Worm (Caenorhabditis elegans) whole organism, L1 larva: ENCODE results near the gene F56H9.8.
A peak's percentile ranks its signal among the peaks of the same experiment; 100 is the strongest.

Source experiments
- C16A3.4 ChIP-seq: fragments of 150-350 bp; optimal IDR thresholded peaks from 2 replicates; lab custom pipeline; 2014; ENCODE audit warnings: missing biosample characterization, missing genetic modification characterization
- C34B4.2 ChIP-seq: sonication (generic microtip); optimal IDR thresholded peaks from 2 replicates; lab custom pipeline; 2017; ENCODE audit warnings: mild to moderate bottlenecking, missing genetic modification characterization, missing compliant biosample characterization
- F16B12.6 ChIP-seq: fragments of 150-350 bp; optimal IDR thresholded peaks from 2 replicates; lab custom pipeline; 2014; ENCODE audit warnings: missing biosample characterization, missing genetic modification characterization
- Y116A8C.19 ChIP-seq: sonication (generic microtip); optimal IDR thresholded peaks from 2 replicates; lab custom pipeline; 2016; ENCODE audit warnings: missing compliant biosample characterization, missing genetic modification characterization, borderline replicate concordance
- blmp-1 ChIP-seq: fragments of 150-350 bp; optimal IDR thresholded peaks from 2 replicates; lab custom pipeline; 2014; ENCODE audit warnings: missing biosample characterization, missing genetic modification characterization
- ceh-63 ChIP-seq: fragments of 200-800 bp; sonication (Bioruptor generic); optimal IDR thresholded peaks from 2 replicates; lab custom pipeline; 2018; ENCODE audit warnings: mild to moderate bottlenecking, missing genetic modification characterization, missing compliant biosample characterization
- ceh-8 ChIP-seq: fragments of 200-800 bp; sonication (Bioruptor generic); optimal IDR thresholded peaks from 2 replicates; lab custom pipeline; 2018; ENCODE audit warnings: mild to moderate bottlenecking, missing genetic modification characterization, moderate library complexity, missing compliant biosample characterization
- ceh-82 ChIP-seq, 3 experiments: fragments of 150-350 bp in 1 of 3; sonication (generic microtip) in 2 of 3; optimal IDR thresholded peaks; 2 replicates each; lab custom pipeline; 2014 to 2017; ENCODE audit warnings: missing biosample characterization in 3 of 3, missing genetic modification characterization in 3 of 3
- ceh-88 ChIP-seq: fragments of 200-800 bp; sonication (Bioruptor generic); IDR thresholded peaks from 2 replicates; pipeline ENCODE4 v1.3.6; 2022; ENCODE audit warnings: missing genetic modification characterization, missing compliant biosample characterization
- ceh-90 ChIP-seq: sonication (generic microtip); optimal IDR thresholded peaks from 2 replicates; lab custom pipeline; 2016; ENCODE audit warnings: missing genetic modification characterization, missing compliant biosample characterization
- ces-1 ChIP-seq: fragments of 150-350 bp; optimal IDR thresholded peaks from 2 replicates; lab custom pipeline; 2014; ENCODE audit warnings: missing biosample characterization, missing genetic modification reagents, missing genetic modification characterization
- dpl-1 ChIP-seq, 3 experiments: fragments of 150-350 bp in 2 of 3; sonication (generic microtip) in 1 of 3; optimal IDR thresholded peaks; 2 replicates each; lab custom pipeline; 2014 to 2017; ENCODE audit warnings: missing biosample characterization in 3 of 3, missing genetic modification characterization in 3 of 3, missing genetic modification reagents in 3 of 3
- efl-3 ChIP-seq: fragments of 200-800 bp; sonication (Bioruptor generic); optimal IDR thresholded peaks from 2 replicates; lab custom pipeline; 2018; ENCODE audit warnings: mild to moderate bottlenecking, missing genetic modification characterization, missing compliant biosample characterization
- egl-13 ChIP-seq: sonication (generic microtip); optimal IDR thresholded peaks from 2 replicates; lab custom pipeline; 2016; ENCODE audit warnings: missing genotype, missing genetic modification reagents, missing genetic modification characterization, missing compliant biosample characterization
- egl-27 ChIP-seq, 2 experiments: fragments of 150-350 bp in 1 of 2; sonication (generic microtip); optimal IDR thresholded peaks; 3 replicates each; lab custom pipeline; 2017 to 2018; ENCODE audit warnings: missing biosample characterization in 2 of 2, missing genetic modification characterization in 2 of 2, missing genetic modification reagents in 2 of 2
- elt-2 ChIP-seq: sonication (generic microtip); optimal IDR thresholded peaks from 2 replicates; lab custom pipeline; 2016; ENCODE audit warnings: missing genetic modification characterization, mild to moderate bottlenecking, inconsistent platforms, missing compliant biosample characterization, missing genetic modification reagents
- elt-3 ChIP-seq, 6 experiments: fragments of 150-350 bp in 1 of 6; sonication (generic microtip); optimal IDR thresholded peaks; 2 replicates each; lab custom pipeline; 2017 to 2018; ENCODE audit warnings: missing biosample characterization in 6 of 6, missing genetic modification characterization in 6 of 6, inconsistent platforms in 1 of 6
- ets-5 ChIP-seq: fragments of 200-800 bp; sonication (Bioruptor generic); IDR thresholded peaks from 2 replicates; pipeline ENCODE4 v1.3.6; 2022; ENCODE audit warnings: missing genetic modification characterization, missing compliant biosample characterization
- fkh-4 ChIP-seq: sonication (generic microtip); optimal IDR thresholded peaks from 2 replicates; lab custom pipeline; 2016; ENCODE audit warnings: missing compliant biosample characterization, missing genetic modification characterization, borderline replicate concordance
- fkh-8 ChIP-seq: sonication (generic microtip); optimal IDR thresholded peaks from 2 replicates; lab custom pipeline; 2016; ENCODE audit warnings: mild to moderate bottlenecking, missing genetic modification characterization, missing compliant biosample characterization
- fos-1 ChIP-seq: fragments of 150-350 bp; optimal IDR thresholded peaks from 2 replicates; lab custom pipeline; 2014; ENCODE audit warnings: missing biosample characterization, missing genetic modification characterization
- grh-1 ChIP-seq: fragments of 200-800 bp; sonication (Bioruptor generic); IDR thresholded peaks from 2 replicates; pipeline ENCODE4 v1.3.6; 2022; ENCODE audit warnings: missing genetic modification reagents, missing genetic modification characterization, missing compliant biosample characterization
- hlh-4 ChIP-seq: sonication (generic microtip); optimal IDR thresholded peaks from 2 replicates; lab custom pipeline; 2016; ENCODE audit warnings: mild to moderate bottlenecking, missing genetic modification characterization, missing compliant biosample characterization
- irx-1 ChIP-seq: sonication (generic microtip); optimal IDR thresholded peaks from 2 replicates; lab custom pipeline; 2016; ENCODE audit warnings: missing genetic modification characterization, missing compliant biosample characterization
- isw-1 ChIP-seq: fragments of 200-800 bp; sonication (Bioruptor generic); IDR thresholded peaks from 2 replicates; pipeline ENCODE4 v1.3.6; 2022; ENCODE audit warnings: missing genetic modification characterization, missing compliant biosample characterization
- jun-1 ChIP-seq: fragments of 150-350 bp; optimal IDR thresholded peaks from 2 replicates; lab custom pipeline; 2014; ENCODE audit warnings: missing biosample characterization, missing genetic modification reagents, missing genetic modification characterization
- lin-13 ChIP-seq: fragments of 150-350 bp; optimal IDR thresholded peaks from 2 replicates; lab custom pipeline; 2014; ENCODE audit warnings: missing biosample characterization, missing genetic modification reagents, missing genetic modification characterization
- lin-14 ChIP-seq: fragments of 200-800 bp; sonication (Bioruptor generic); optimal IDR thresholded peaks from 2 replicates; lab custom pipeline; 2018; ENCODE audit warnings: mild to moderate bottlenecking, missing genetic modification characterization, moderate library complexity, missing compliant biosample characterization
- lin-15B ChIP-seq: fragments of 150-350 bp; sonication (generic microtip); optimal IDR thresholded peaks from 3 replicates; lab custom pipeline; 2014; ENCODE audit warnings: missing biosample characterization, missing genetic modification characterization
- lin-35 ChIP-seq, 2 experiments: fragments of 150-350 bp; optimal IDR thresholded peaks; 2 replicates each; lab custom pipeline; 2014; ENCODE audit warnings: missing biosample characterization in 2 of 2, missing genetic modification characterization in 2 of 2, missing genetic modification reagents in 2 of 2
- lin-39 ChIP-seq: fragments of 150-350 bp; optimal IDR thresholded peaks from 2 replicates; lab custom pipeline; 2014; ENCODE audit warnings: missing biosample characterization, missing genetic modification reagents, missing genetic modification characterization
- lsy-2 ChIP-seq, 2 experiments: fragments of 150-350 bp; optimal IDR thresholded peaks; 2 replicates each; lab custom pipeline; 2014; ENCODE audit warnings: missing biosample characterization in 2 of 2, missing genetic modification characterization in 2 of 2
- mep-1 ChIP-seq: fragments of 150-350 bp; optimal IDR thresholded peaks from 2 replicates; lab custom pipeline; 2014; ENCODE audit warnings: missing biosample characterization, missing genetic modification characterization
- nhr-11 ChIP-seq: fragments of 150-350 bp; optimal IDR thresholded peaks from 2 replicates; lab custom pipeline; 2014; ENCODE audit warnings: missing biosample characterization, missing genetic modification characterization
- nhr-12 ChIP-seq: sonication (generic microtip); optimal IDR thresholded peaks from 2 replicates; lab custom pipeline; 2017; ENCODE audit warnings: missing biosample characterization, missing genetic modification characterization
- nhr-19 ChIP-seq: fragments of 200-800 bp; sonication (Bioruptor generic); conservative IDR thresholded peaks from 2 replicates; pipeline ENCODE4 v1.3.6; 2022; ENCODE audit warnings: missing genetic modification characterization, missing compliant biosample characterization
- nhr-237 ChIP-seq: fragments of 150-350 bp; optimal IDR thresholded peaks from 2 replicates; lab custom pipeline; 2014; ENCODE audit warnings: missing biosample characterization, missing genetic modification characterization
- nhr-47 ChIP-seq: sonication (generic microtip); optimal IDR thresholded peaks from 2 replicates; lab custom pipeline; 2016; ENCODE audit warnings: mild to moderate bottlenecking, missing genetic modification characterization, moderate library complexity, missing compliant biosample characterization
- nhr-71 ChIP-seq: sonication (generic microtip); optimal IDR thresholded peaks from 2 replicates; lab custom pipeline; 2016; ENCODE audit warnings: mild to moderate bottlenecking, missing genetic modification characterization, moderate library complexity, missing compliant biosample characterization
- nhr-76 ChIP-seq: sonication (generic microtip); optimal IDR thresholded peaks from 2 replicates; lab custom pipeline; 2017; ENCODE audit warnings: missing biosample characterization, missing genetic modification characterization
- nhr-84 ChIP-seq: sonication (generic microtip); optimal IDR thresholded peaks from 2 replicates; lab custom pipeline; 2017; ENCODE audit warnings: missing biosample characterization, missing genetic modification characterization
- pag-3 ChIP-seq: sonication (generic microtip); optimal IDR thresholded peaks from 2 replicates; lab custom pipeline; 2017; ENCODE audit warnings: missing genetic modification characterization, mild to moderate bottlenecking, missing compliant biosample characterization, antibody characterized with exemption, borderline replicate concordance; ENCODE audit not compliant: insufficient read depth
- pax-3 ChIP-seq: fragments of 200-800 bp; sonication (Bioruptor generic); optimal IDR thresholded peaks from 2 replicates; lab custom pipeline; 2018; ENCODE audit warnings: mild to moderate bottlenecking, missing genetic modification characterization, moderate library complexity, missing compliant biosample characterization
- snpc-4 ChIP-seq: fragments of 150-350 bp; optimal IDR thresholded peaks from 2 replicates; lab custom pipeline; 2014; ENCODE audit warnings: missing biosample characterization, missing genetic modification characterization
- snu-23 ChIP-seq: sonication (generic microtip); optimal IDR thresholded peaks from 2 replicates; lab custom pipeline; 2016; ENCODE audit warnings: missing genetic modification characterization, missing compliant biosample characterization
- sptf-1 ChIP-seq: fragments of 150-350 bp; optimal IDR thresholded peaks from 2 replicates; lab custom pipeline; 2014; ENCODE audit warnings: missing biosample characterization, missing genetic modification characterization
- tbx-2 ChIP-seq: sonication (generic microtip); optimal IDR thresholded peaks from 2 replicates; lab custom pipeline; 2016; ENCODE audit warnings: missing genetic modification characterization, missing compliant biosample characterization
- tlp-1 ChIP-seq: fragments of 150-350 bp; optimal IDR thresholded peaks from 2 replicates; lab custom pipeline; 2014; ENCODE audit warnings: missing biosample characterization, missing genetic modification characterization
- unc-62 ChIP-seq: fragments of 150-350 bp; optimal IDR thresholded peaks from 2 replicates; lab custom pipeline; 2014; ENCODE audit warnings: missing biosample characterization, missing genetic modification reagents, missing genetic modification characterization
- unc-98 ChIP-seq: fragments of 200-800 bp; sonication (Bioruptor generic); IDR thresholded peaks from 2 replicates; pipeline ENCODE4 v1.3.6; 2022; ENCODE audit warnings: missing genetic modification characterization, missing compliant biosample characterization
- vab-15 ChIP-seq: sonication (generic microtip); optimal IDR thresholded peaks from 2 replicates; lab custom pipeline; 2017; ENCODE audit warnings: missing genotype, mild to moderate bottlenecking, missing genetic modification characterization, missing compliant biosample characterization
- zag-1 ChIP-seq: fragments of 150-350 bp; optimal IDR thresholded peaks from 2 replicates; lab custom pipeline; 2014; ENCODE audit warnings: missing biosample characterization, missing genetic modification characterization
- zip-4 ChIP-seq: fragments of 200-800 bp; sonication (Bioruptor generic); optimal IDR thresholded peaks from 2 replicates; lab custom pipeline; 2018; ENCODE audit warnings: mild to moderate bottlenecking, missing genetic modification characterization, moderate library complexity, missing compliant biosample characterization

The F56H9.8 gene

DNA sequence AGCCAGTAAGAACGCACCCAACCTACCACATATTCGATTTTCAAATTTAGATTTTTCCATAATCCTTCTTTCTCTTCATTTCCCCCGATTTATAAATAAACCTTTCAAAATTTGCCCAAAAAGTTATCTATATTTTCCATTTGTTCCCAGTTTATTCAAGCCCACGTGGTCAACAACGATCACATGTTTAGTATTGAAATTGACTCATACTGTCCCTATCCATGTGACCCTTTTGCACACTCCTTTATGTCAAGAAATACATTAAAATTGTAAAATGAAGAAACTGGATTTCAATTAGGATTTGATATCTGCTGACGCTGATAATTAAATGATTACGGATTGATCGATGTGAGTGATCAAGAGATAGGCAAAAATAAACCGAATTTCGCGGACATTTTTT, 9.4 kb upstream of the F56H9.8 start (continued):
- TF ChIP-seq snpc-4 (tag; lab: Kevin White, UChicago) (no peak), fos-1 (no peak), nhr-12 (tag; lab: Kevin White, UChicago) (no peak), irx-1 (peak; percentile 57), tlp-1 (no peak), elt-3 (tag; optimal IDR thresholded peaks at IDR 0.05; lab: Kevin White, UChicago) (peak in 2 of 6 experiments; percentile 93 to 99), nhr-19 (GFP tag; lab: Robert Waterston, UW) (peak; percentile 79), pag-3 (no peak), dpl-1 (GFP tag; optimal IDR thresholded peaks at IDR 0.05; lab: Kevin White, UChicago) (peak; percentile 31 to 51 (median 49)), efl-3 (GFP tag; lab: Kevin White, UChicago) (no peak), blmp-1 (tag; lab: Kevin White, UChicago) (peak; percentile 70), unc-62 (GFP tag; lab: Kevin White, UChicago) (no peak), fkh-8 (no peak), nhr-76 (tag; lab: Kevin White, UChicago) (no peak), nhr-71 (tag; lab: Kevin White, UChicago) (peak; percentile 91), ceh-8 (GFP tag; lab: Kevin White, UChicago) (no peak), egl-27 (tag; optimal IDR thresholded peaks at IDR 0.05; lab: Kevin White, UChicago) (no peak), C34B4.2 (no peak), sptf-1 (tag; lab: Kevin White, UChicago) (no peak), Y116A8C.19 (tag; lab: Kevin White, UChicago) (no peak), egl-13 (tag; lab: Kevin White, UChicago) (no peak), isw-1 (GFP tag; lab: Robert Waterston, UW) (no peak), jun-1 (tag; lab: Kevin White, UChicago) (peak; percentile 13), ceh-90 (tag; lab: Kevin White, UChicago) (no peak), lin-35 (GFP tag; optimal IDR thresholded peaks at IDR 0.05; lab: Kevin White, UChicago) (peak; percentile 7 to 84), zip-4 (GFP tag; lab: Kevin White, UChicago) (no peak), snu-23 (GFP tag; lab: Kevin White, UChicago) (no peak), nhr-11 (tag; lab: Kevin White, UChicago) (no peak), nhr-84 (tag; lab: Kevin White, UChicago) (no peak), ceh-82 (tag; optimal IDR thresholded peaks at IDR 0.05; lab: Kevin White, UChicago) (no peak), nhr-47 (tag; lab: Kevin White, UChicago) (peak; percentile 60), ces-1 (GFP tag; lab: Kevin White, UChicago) (no peak), pax-3 (peak; percentile 52), lsy-2 (tag; optimal IDR thresholded peaks at IDR 0.05; lab: Kevin White, UChicago) (peak; percentile 66 to 69), ceh-63 (no peak), lin-14 (GFP tag; lab: Kevin White, UChicago) (peak; percentile 90), mep-1 (peak; percentile 81), nhr-237 (tag; lab: Kevin White, UChicago) (no peak), F16B12.6 (tag; lab: Kevin White, UChicago) (no peak), elt-2 (tag; lab: Kevin White, UChicago) (peak; percentile 66), lin-13 (GFP tag; lab: Kevin White, UChicago) (peak; percentile 58), vab-15 (tag; lab: Kevin White, UChicago) (no peak), hlh-4 (tag; lab: Kevin White, UChicago) (no peak), ceh-88 (GFP tag; lab: Robert Waterston, UW) (no peak), zag-1 (tag; lab: Kevin White, UChicago) (no peak), tbx-2 (tag; lab: Kevin White, UChicago) (peak; percentile 65), lin-15B (tag; lab: Kevin White, UChicago) (no peak), ets-5 (GFP tag; lab: Robert Waterston, UW) (no peak), fkh-4 (tag; lab: Kevin White, UChicago) (no peak), unc-98 (GFP tag; lab: Robert Waterston, UW) (no peak), C16A3.4 (tag; lab: Kevin White, UChicago) (peak; percentile 59), grh-1 (peak; percentile 87), lin-39 (tag; lab: Kevin White, UChicago) (no peak)
